Fruit fly (Drosophila melanogaster) S2 (cell line): ENCODE results near the gene CG13315.

ENCODE experiments used
- CG8478 ChIP-seq: fragments of >200 bp; optimal IDR thresholded peaks from 2 replicates; lab custom pipeline; 2018
- CTCF ChIP-seq, 2 experiments: fragments of >200 bp; optimal IDR thresholded peaks; 2 replicates each; lab custom pipeline; 2018

The CG13315 gene

dm6 chr3L:9096648-9097047 lies at the start of gene CG13315:
Gene CG13315 (plus strand): TSS chr3L:9096877.
- TF ChIP-seq CG8478 (lab: Kevin White, UChicago) (no peak), CTCF (optimal IDR thresholded peaks at IDR 0.05; lab: Kevin White, UChicago) (no peak)

dm6 chr3L:9047062-9047461 lies 49.6 kb upstream of the CG13315 start, which contains the start of gene Argk2:
Gene Argk2 (plus strand): TSS chr3L:9047439.
- peak in 1 of 2 experiments; percentile 60 for TF ChIP-seq CTCF (optimal IDR thresholded peaks at IDR 0.05; lab: Kevin White, UChicago)
- TF ChIP-seq CG8478 (lab: Kevin White, UChicago): no peak

- no peak for TF ChIP-seq CTCF (optimal IDR thresholded peaks at IDR 0.05; lab: Kevin White, UChicago)
- TF ChIP-seq CG8478 (lab: Kevin White, UChicago): no peak
These were observed 46.1 kb upstream of the CG13315 start for dm6 chr3L:9050447-9051069.

dm6 chr3L:9051830-9052259 lies 44.8 kb upstream of the CG13315 start:
- TF ChIP-seq CG8478 (lab: Kevin White, UChicago) (no peak), CTCF (optimal IDR thresholded peaks at IDR 0.05; lab: Kevin White, UChicago) (no peak)

- TF ChIP-seq CG8478 (lab: Kevin White, UChicago): no peak
- TF ChIP-seq CTCF (optimal IDR thresholded peaks at IDR 0.05; lab: Kevin White, UChicago): no peak
These were observed 43.7 kb upstream of the CG13315 start for dm6 chr3L:9052798-9053541.

- TF ChIP-seq CG8478 (lab: Kevin White, UChicago): no peak
- no peak for TF ChIP-seq CTCF (optimal IDR thresholded peaks at IDR 0.05; lab: Kevin White, UChicago)
These were observed 42.4 kb upstream of the CG13315 start for dm6 chr3L:9054239-9054638.

dm6 chr3L:9054822-9055407 lies 41.8 kb upstream of the CG13315 start:
- TF ChIP-seq CTCF (optimal IDR thresholded peaks at IDR 0.05; lab: Kevin White, UChicago) (peak; percentile 80 to 88), CG8478 (lab: Kevin White, UChicago) (no peak)

dm6 chr3L:9055870-9056807 lies 40.5 kb upstream of the CG13315 start:
- TF ChIP-seq CG8478 (lab: Kevin White, UChicago): no peak
- TF ChIP-seq CTCF (optimal IDR thresholded peaks at IDR 0.05; lab: Kevin White, UChicago): no peak

- no peak for TF ChIP-seq CTCF (optimal IDR thresholded peaks at IDR 0.05; lab: Kevin White, UChicago)
- TF ChIP-seq CG8478 (lab: Kevin White, UChicago): no peak
These were observed 39.1 kb upstream of the CG13315 start for dm6 chr3L:9057429-9058088.

- TF ChIP-seq CTCF (optimal IDR thresholded peaks at IDR 0.05; lab: Kevin White, UChicago) (no peak), CG8478 (lab: Kevin White, UChicago) (no peak)
These were observed 37.0 kb upstream of the CG13315 start for dm6 chr3L:9059611-9060203.

- TF ChIP-seq CTCF (optimal IDR thresholded peaks at IDR 0.05; lab: Kevin White, UChicago) (no peak), CG8478 (lab: Kevin White, UChicago) (no peak)
These were observed 35.2 kb upstream of the CG13315 start for dm6 chr3L:9061449-9061848.

dm6 chr3L:9062816-9063215 lies 33.9 kb upstream of the CG13315 start:
- no peak for TF ChIP-seq CG8478 (lab: Kevin White, UChicago)

dm6 chr3L:9063607-9064006 lies 33.1 kb upstream of the CG13315 start:
- TF ChIP-seq CTCF (optimal IDR thresholded peaks at IDR 0.05; lab: Kevin White, UChicago): no peak
- no peak for TF ChIP-seq CG8478 (lab: Kevin White, UChicago)
